Worm (Caenorhabditis elegans) whole organism, young adult: Measurements from ENCODE around the gene arrd-12.

Experiments
- Y56A3A.18 ChIP-seq: fragments of 200-800 bp; sonication (Bioruptor generic); IDR thresholded peaks from 2 replicates; pipeline ENCODE4 v1.3.6; 2022; ENCODE audit warnings: missing genetic modification reagents, missing genetic modification characterization, missing compliant biosample characterization
- Y95B8A.8 ChIP-seq: fragments of 200-800 bp; sonication (Bioruptor generic); IDR thresholded peaks from 2 replicates; pipeline ENCODE4 v1.3.6; 2022; ENCODE audit warnings: missing genetic modification reagents, missing genetic modification characterization, missing compliant biosample characterization
- ama-1 ChIP-seq, 3 experiments: fragments of 150-350 bp in 1 of 3; sonication (generic microtip) in 2 of 3; optimal IDR thresholded peaks; 2 replicates each; lab custom pipeline; 2014 to 2018; ENCODE audit warnings: missing biosample characterization in 2 of 3, missing genetic modification characterization in 2 of 3, missing genetic modification reagents in 2 of 3
- aptf-2 ChIP-seq: fragments of 200-800 bp; sonication (Bioruptor generic); conservative IDR thresholded peaks from 2 replicates; pipeline ENCODE4 v1.3.6; 2022; ENCODE audit warnings: missing genetic modification reagents, missing genetic modification characterization, missing compliant biosample characterization
- attf-6 ChIP-seq: fragments of 200-800 bp; sonication (Bioruptor generic); IDR thresholded peaks from 2 replicates; pipeline ENCODE4 v1.3.6; 2022; ENCODE audit warnings: missing genetic modification reagents, missing genetic modification characterization, missing compliant biosample characterization
- bed-1 ChIP-seq: fragments of 200-800 bp; sonication (Bioruptor generic); IDR thresholded peaks from 2 replicates; pipeline ENCODE4 v1.3.6; 2022; ENCODE audit warnings: missing genetic modification reagents, missing genetic modification characterization, missing compliant biosample characterization
- dox-1 ChIP-seq: fragments of 200-800 bp; sonication (Bioruptor generic); IDR thresholded peaks from 2 replicates; pipeline ENCODE4 v1.3.6; 2022; ENCODE audit warnings: missing genetic modification reagents, missing genetic modification characterization, missing compliant biosample characterization
- madf-6 ChIP-seq: fragments of 200-800 bp; sonication (Bioruptor generic); IDR thresholded peaks from 2 replicates; pipeline ENCODE4 v1.3.6; 2022; ENCODE audit warnings: missing genetic modification reagents, missing genetic modification characterization, missing compliant biosample characterization
- nfyb-1 ChIP-seq: fragments of 200-800 bp; sonication (Bioruptor generic); IDR thresholded peaks from 2 replicates; pipeline ENCODE4 v1.3.6; 2022; ENCODE audit warnings: missing genetic modification reagents, missing genetic modification characterization, missing compliant biosample characterization

Gene arrd-12

ce11 chrII:13815513-13815912 is 49.5 kb downstream of the arrd-12 start:
- TF ChIP-seq bed-1 (GFP tag; lab: Robert Waterston, UW) = no peak
- TF ChIP-seq Y56A3A.18 (GFP tag; lab: Robert Waterston, UW) = no peak
- TF ChIP-seq aptf-2 (GFP tag; lab: Robert Waterston, UW) = no peak
- no peak for TF ChIP-seq ama-1 (optimal IDR thresholded peaks at IDR 0.05; lab: Kevin White, UChicago)
- TF ChIP-seq ama-1 (GFP tag; optimal IDR thresholded peaks at IDR 0.05; lab: Kevin White, UChicago) = no peak

- TF ChIP-seq attf-6 (GFP tag; lab: Robert Waterston, UW) (0 out of 2 replicates have a peak, but pooled peaks have one; percentile 29), nfyb-1 (GFP tag; lab: Robert Waterston, UW) (0 out of 2 replicates have a peak, but pooled peaks have one; percentile 19), Y95B8A.8 (GFP tag; lab: Robert Waterston, UW) (0 out of 2 replicates have a peak, but pooled peaks have one; percentile 13), dox-1 (peak; percentile 14; the same call in 1 of the 2 replicates), madf-6 (peak; percentile 39; the same call in 1 of the 2 replicates)
These were observed 51.4 kb downstream of the arrd-12 start for ce11 chrII:13817474-13817873.
